Worm (Caenorhabditis elegans) whole organism, L2 larva: ENCODE data around the gene ddl-1.

Source experiments
- R02D3.7 ChIP-seq: fragments of 150-350 bp; optimal IDR thresholded peaks from 2 replicates; lab custom pipeline; 2014; ENCODE audit warnings: missing biosample characterization, missing genetic modification characterization
- ama-1 ChIP-seq: fragments of 150-350 bp; optimal IDR thresholded peaks from 2 replicates; lab custom pipeline; 2018; ENCODE audit warnings: inconsistent platforms
- ceh-16 ChIP-seq: fragments of 150-350 bp; optimal IDR thresholded peaks from 2 replicates; lab custom pipeline; 2014; ENCODE audit warnings: missing biosample characterization, missing genetic modification characterization
- egl-27 ChIP-seq: sonication (generic microtip); optimal IDR thresholded peaks from 3 replicates; lab custom pipeline; 2017; ENCODE audit warnings: missing biosample characterization, missing genetic modification reagents, missing genetic modification characterization
- elt-3 ChIP-seq: sonication (generic microtip); optimal IDR thresholded peaks from 2 replicates; lab custom pipeline; 2017; ENCODE audit warnings: missing biosample characterization, missing genetic modification characterization
- lin-39 ChIP-seq: fragments of 150-350 bp; optimal IDR thresholded peaks from 2 replicates; lab custom pipeline; 2014; ENCODE audit warnings: missing biosample characterization, missing genetic modification reagents, missing genetic modification characterization
- mdl-1 ChIP-seq, 2 experiments: fragments of 150-350 bp in 1 of 2; sonication (generic microtip) in 1 of 2; optimal IDR thresholded peaks; 2 replicates each; lab custom pipeline; 2017; ENCODE audit warnings: missing biosample characterization in 2 of 2, missing genetic modification characterization in 2 of 2
- nhr-10 ChIP-seq: sonication (generic microtip); optimal IDR thresholded peaks from 2 replicates; lab custom pipeline; 2017; ENCODE audit warnings: missing biosample characterization, missing genetic modification characterization
- nhr-11 ChIP-seq: fragments of 150-350 bp; optimal IDR thresholded peaks from 2 replicates; lab custom pipeline; 2014; ENCODE audit warnings: missing biosample characterization, missing genetic modification characterization
- nhr-237 ChIP-seq: fragments of 150-350 bp; optimal IDR thresholded peaks from 2 replicates; lab custom pipeline; 2014; ENCODE audit warnings: missing biosample characterization, missing genetic modification characterization
- unc-39 ChIP-seq: fragments of 150-350 bp; optimal IDR thresholded peaks from 2 replicates; lab custom pipeline; 2014; ENCODE audit warnings: missing biosample characterization, missing genetic modification characterization
- unc-62 ChIP-seq: fragments of 150-350 bp; optimal IDR thresholded peaks from 2 replicates; lab custom pipeline; 2014; ENCODE audit warnings: missing biosample characterization, missing genetic modification reagents, missing genetic modification characterization
- zag-1 ChIP-seq: fragments of 150-350 bp; optimal IDR thresholded peaks from 2 replicates; lab custom pipeline; 2014; ENCODE audit warnings: missing biosample characterization, missing genetic modification characterization
- ztf-11 ChIP-seq: sonication (generic microtip); optimal IDR thresholded peaks from 2 replicates; lab custom pipeline; 2017; ENCODE audit warnings: missing biosample characterization, missing genetic modification characterization

DNA sequence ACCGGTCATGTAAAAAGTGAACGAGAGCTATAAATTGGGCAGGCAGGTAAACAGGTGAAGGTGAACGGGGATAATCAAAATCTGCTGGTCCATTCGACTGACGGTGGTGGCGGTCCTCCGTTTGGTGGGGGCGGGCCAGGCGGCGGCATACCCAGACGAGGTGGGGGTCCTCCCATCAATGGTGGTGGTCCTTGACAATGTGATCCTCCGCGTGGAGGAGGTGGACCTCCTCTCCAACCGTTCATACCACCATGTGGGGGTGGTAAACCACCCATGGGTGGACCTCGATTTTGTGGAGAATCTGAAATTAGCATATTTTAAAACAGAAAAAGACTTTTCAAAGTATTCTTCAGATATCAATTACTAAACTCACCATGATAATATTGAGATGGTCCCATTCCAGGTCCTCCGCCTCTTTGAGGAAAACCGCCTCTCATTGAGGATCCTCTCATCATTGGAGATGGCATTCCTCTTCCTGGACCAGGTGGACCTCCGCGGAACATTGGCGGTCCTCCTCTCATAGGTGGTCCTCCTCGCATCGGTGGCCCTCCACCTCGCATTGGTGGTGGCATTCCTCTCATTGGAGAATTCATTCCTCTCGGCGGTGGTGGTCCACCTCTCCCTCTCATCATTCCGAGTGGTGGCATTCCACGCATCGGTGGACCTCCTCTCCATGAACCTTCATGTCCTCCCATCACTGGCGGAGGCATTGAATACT lies 7.7 kb downstream of the ddl-1 start:
- TF ChIP-seq ama-1 (lab: Kevin White, UChicago) = no peak
- no peak for TF ChIP-seq elt-3 (tag; lab: Kevin White, UChicago)
- no peak for TF ChIP-seq nhr-11 (tag; lab: Kevin White, UChicago)
- TF ChIP-seq nhr-10 (tag; lab: Kevin White, UChicago) = no peak
- no peak for TF ChIP-seq ceh-16
- TF ChIP-seq mdl-1 (tag; optimal IDR thresholded peaks at IDR 0.05; lab: Kevin White, UChicago) = no peak
- no peak for TF ChIP-seq R02D3.7 (tag; lab: Kevin White, UChicago)
- no peak for TF ChIP-seq lin-39 (tag; lab: Kevin White, UChicago)
- no peak for TF ChIP-seq unc-39 (tag; lab: Kevin White, UChicago)
- TF ChIP-seq egl-27 = no peak
- TF ChIP-seq zag-1 = no peak
- no peak for TF ChIP-seq nhr-237 (tag; lab: Kevin White, UChicago)
- no peak for TF ChIP-seq unc-62 (GFP tag; lab: Kevin White, UChicago)
- no peak for TF ChIP-seq ztf-11 (tag; lab: Kevin White, UChicago)
